Worm (Caenorhabditis elegans): ENCODE results near the gene sas-5.

- no peak for TF ChIP-seq lin-39 (tag; optimal IDR thresholded peaks at IDR 0.05)
- no peak for TF ChIP-seq nhr-11 (tag; optimal IDR thresholded peaks at IDR 0.05)
- TF ChIP-seq crh-2 (tag; optimal IDR thresholded peaks at IDR 0.05) = no peak
Measured at ce11 chrV:11641298-11641787, 30.8 kb downstream of the sas-5 start.

All from whole organism, L2 larva.